Worm (Caenorhabditis elegans) whole organism, L4/young adult: Measurements from ENCODE around the gene sta-1.

ENCODE experiments used
- W03F9.2 ChIP-seq: fragments of 150-350 bp; optimal IDR thresholded peaks from 2 replicates; lab custom pipeline; 2014; ENCODE audit warnings: missing biosample characterization, missing genetic modification characterization
- dao-5 ChIP-seq: sonication (generic microtip); optimal IDR thresholded peaks from 2 replicates; lab custom pipeline; 2016; ENCODE audit warnings: missing genotype, missing genetic modification characterization, moderate library complexity, missing compliant biosample characterization
- him-1 ChIP-seq: sonication (generic microtip); optimal IDR thresholded peaks from 2 replicates; lab custom pipeline; 2016; ENCODE audit warnings: missing genotype, missing genetic modification reagents, missing genetic modification characterization, missing compliant biosample characterization

DNA sequence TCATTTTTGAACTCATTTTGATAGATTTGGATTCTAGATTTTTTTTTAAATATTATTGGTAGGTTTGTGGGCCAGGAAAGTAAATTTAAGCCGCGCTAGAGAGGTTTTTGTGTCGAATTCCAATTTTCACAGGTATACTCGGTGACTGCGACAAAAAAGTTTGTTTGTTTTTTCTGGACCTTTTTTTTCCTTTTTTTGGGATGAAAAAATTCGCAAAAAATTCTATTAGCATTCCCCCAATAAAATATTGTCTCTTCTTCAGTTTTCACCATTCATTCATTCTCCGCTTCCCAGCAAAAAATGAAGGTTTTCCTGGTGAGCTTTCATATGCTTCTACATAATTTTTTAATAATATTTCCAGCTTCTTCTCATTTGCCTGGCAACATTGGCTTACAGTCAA is 35.0 kb upstream of the sta-1 start, which contains the start of gene Y51H4A.936:
- TF ChIP-seq W03F9.2 (tag; lab: Kevin White, UChicago) (no peak), him-1 (no peak), dao-5 (no peak)
